Worm (Caenorhabditis elegans): ENCODE measurements around the gene ssq-2.
"Not testable (repeated sequence)": the region's sequence is repeated elsewhere in the genome, so short reads cannot be mapped to it uniquely, and the experiment has no call there.

The ssq-2 gene

DNA sequence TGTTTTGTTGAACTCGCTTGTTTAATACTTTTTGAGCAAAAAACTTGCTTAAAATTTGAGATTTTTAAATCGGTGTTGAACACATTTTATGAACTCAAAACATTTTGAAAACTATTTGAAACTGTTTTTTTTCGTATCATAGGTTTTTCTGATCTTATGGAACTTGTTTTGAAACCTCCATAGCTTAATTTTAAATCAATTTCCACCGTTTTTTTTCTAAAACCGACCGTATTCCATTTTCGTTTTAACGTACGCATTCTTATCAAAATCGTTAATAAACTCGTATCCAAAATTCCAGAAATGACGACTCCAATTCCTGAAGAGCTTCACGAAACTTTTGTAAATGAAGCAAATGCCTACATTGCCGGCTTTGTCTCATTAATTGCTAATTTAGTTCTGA lies 12.4 kb downstream of the ssq-2 start, which contains the start of gene srm-2:
srm-2 (plus strand) TSS at position 301 of the 400 bp plus-strand sequence.
- no peak for TF ChIP-seq unc-62 (GFP tag; optimal IDR thresholded peaks at IDR 0.05)

DNA sequence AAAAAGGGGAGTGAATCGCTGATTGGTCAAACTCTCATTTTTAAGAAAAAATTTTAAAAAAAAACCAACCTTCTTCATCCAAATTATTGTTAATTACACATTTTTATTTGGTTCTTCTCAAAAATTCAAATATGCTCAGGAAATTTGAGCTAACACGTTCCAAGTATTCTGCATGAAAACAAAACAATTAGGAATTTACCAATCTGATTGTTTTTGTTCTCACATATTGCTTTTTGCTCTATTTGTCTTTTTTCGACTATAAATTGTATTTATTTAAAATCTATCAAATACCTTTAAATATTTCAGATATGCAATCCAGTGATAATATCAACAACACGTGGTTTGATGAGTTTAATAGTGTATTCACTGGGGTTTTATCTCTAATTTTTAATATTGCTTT lies 16.3 kb downstream of the ssq-2 start, which contains the start of gene srm-1:
srm-1 (plus strand) TSS at position 301 of the 400 bp plus-strand sequence.
- no peak for TF ChIP-seq unc-62 (GFP tag; optimal IDR thresholded peaks at IDR 0.05)

- not testable (repeated sequence) for TF ChIP-seq unc-62 (GFP tag; optimal IDR thresholded peaks at IDR 0.05)
These were observed 20.5 kb downstream of the ssq-2 start, which contains the start of gene ssq-4 for ce11 chrIV:5016461-5016860. ssq-4 (plus strand) TSS chrIV:5016479.

- not testable (repeated sequence) for TF ChIP-seq unc-62 (GFP tag; optimal IDR thresholded peaks at IDR 0.05)
These were observed 21.1 kb downstream of the ssq-2 start, which contains the start of gene T28H11.7 for ce11 chrIV:5017075-5017474. T28H11.7 (minus strand) TSS chrIV:5017175.

DNA sequence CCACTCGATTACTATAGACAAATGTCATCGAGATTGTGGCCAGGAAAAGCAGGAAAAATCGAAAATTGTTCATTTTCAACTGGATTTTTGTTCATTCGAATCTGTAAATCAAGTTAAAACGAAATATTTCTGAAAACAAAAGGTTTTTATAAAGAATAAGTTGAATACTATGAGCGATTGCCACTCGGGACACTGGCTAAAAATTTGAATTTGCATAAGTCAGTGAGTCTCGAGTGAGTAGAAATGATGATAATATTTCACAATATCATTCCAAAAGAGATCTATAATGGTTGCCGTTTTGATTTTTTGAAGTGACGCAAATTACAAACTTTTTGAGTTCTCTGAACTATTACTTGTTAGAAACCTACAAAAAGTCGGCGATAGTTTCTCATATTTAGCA lies 24.6 kb downstream of the ssq-2 start, which contains the start of gene T28H11.8:
T28H11.8 (minus strand) TSS at position 101 of the 400 bp plus-strand sequence.
- TF ChIP-seq unc-62 (GFP tag; optimal IDR thresholded peaks at IDR 0.05) = no peak

DNA sequence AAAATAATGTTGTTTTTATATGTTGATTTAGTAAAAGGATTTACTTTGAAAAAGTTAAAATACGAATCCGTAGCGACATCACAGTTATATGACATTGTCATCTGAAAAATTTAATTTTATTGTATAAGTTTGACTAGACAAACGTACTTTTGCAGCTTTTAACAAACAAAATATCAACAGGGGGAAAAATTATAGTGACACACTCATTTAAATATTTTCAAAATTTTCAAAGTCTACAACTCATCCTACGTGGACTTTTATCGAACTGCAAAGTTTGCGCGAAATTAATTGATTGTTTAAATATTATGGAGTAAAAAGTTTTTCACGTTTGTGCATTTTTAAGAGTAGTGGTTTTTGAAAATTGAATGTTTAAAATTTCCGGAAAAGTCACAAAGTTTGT lies 29.7 kb downstream of the ssq-2 start, which contains the start of gene C09B9.85:
C09B9.85 (minus strand) TSS at position 101 of the 400 bp plus-strand sequence.
- TF ChIP-seq unc-62 (GFP tag; optimal IDR thresholded peaks at IDR 0.05) = no peak

DNA sequence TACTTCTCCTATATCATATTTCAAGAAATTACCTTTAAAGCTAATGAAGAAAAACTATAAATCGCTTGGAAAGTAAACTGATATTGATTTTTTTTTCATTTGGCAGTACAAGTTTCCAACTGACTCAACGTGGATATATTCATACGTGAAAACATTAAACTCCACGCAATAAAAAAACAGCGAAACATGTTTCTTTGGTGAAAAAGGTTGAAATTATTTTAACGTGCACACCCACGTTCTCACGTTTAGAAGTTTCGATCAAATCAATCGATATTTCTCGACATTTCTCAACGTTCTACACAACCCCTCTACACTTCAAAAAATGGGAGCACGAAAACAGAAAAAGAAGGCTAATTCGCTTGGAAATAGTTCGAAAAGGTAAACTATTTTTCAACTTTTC lies 33.0 kb downstream of the ssq-2 start, which contains the start of the genes best-6 and C09B9.2:
best-6 (minus strand) TSS at position 101 of the 400 bp plus-strand sequence.
C09B9.2 (plus strand) TSS at position 314 of the 400 bp plus-strand sequence.
- TF ChIP-seq unc-62 (GFP tag; optimal IDR thresholded peaks at IDR 0.05) = no peak

ce11 chrIV:5031346-5031745 lies 35.4 kb downstream of the ssq-2 start:
- no peak for TF ChIP-seq unc-62 (GFP tag; optimal IDR thresholded peaks at IDR 0.05)

- TF ChIP-seq unc-62 (GFP tag; optimal IDR thresholded peaks at IDR 0.05) = no peak
These were observed 37.3 kb downstream of the ssq-2 start, which contains the start of gene C09B9.4 for ce11 chrIV:5033276-5033675. C09B9.4 (minus strand) TSS chrIV:5033376.

- no peak for TF ChIP-seq unc-62 (GFP tag; optimal IDR thresholded peaks at IDR 0.05)
These were observed 41.5 kb downstream of the ssq-2 start, which contains the start of gene C09B9.1 for ce11 chrIV:5037489-5037888. C09B9.1 (plus strand) TSS chrIV:5037789.

DNA sequence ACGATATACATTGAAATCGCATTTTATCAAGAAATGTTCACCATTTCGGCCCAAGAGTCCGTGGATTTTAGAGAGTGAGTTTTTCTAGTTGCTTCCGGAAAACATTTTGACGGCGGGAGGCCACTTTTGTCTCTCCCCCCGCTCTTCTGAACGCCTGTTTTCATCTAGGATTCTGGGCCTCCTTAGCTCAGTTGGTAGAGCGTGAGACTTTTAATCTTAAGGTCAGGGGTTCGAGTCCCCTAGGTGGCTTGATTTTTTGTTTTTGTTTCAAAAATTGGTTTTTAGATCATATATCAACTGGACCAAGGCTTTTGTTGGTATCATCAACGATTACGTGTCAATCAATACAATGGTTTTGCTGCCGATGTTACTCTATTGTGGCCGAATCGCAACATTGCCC lies 42.8 kb downstream of the ssq-2 start:
- TF ChIP-seq unc-62 (GFP tag; optimal IDR thresholded peaks at IDR 0.05) = no peak

DNA sequence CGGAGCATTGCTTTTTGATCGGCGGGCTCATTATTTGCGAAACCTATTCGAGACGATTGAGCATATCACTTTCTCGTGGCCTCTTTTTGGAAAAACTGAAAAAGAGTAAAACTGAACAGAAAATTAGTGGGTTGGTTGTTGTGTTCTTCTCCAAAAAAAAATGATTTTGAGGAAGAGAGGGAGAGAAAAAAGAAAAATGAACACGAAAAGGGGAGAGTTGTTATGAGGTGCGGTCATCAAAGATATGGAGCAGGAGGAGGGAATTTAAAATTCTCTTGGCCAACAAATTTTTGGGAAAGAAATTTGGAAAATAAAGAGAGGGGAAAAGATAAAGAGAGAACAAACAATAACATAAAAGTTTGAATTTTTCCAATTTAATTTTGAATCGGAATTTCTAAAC lies 49.4 kb downstream of the ssq-2 start, which contains the start of gene hot-9:
hot-9 (minus strand) TSS at position 101 of the 400 bp plus-strand sequence.
- no peak for TF ChIP-seq unc-62 (GFP tag; optimal IDR thresholded peaks at IDR 0.05)

Measured in whole organism, dauer.